Worm (Caenorhabditis elegans) whole organism, early embryonic: ENCODE measurements around the gene pbs-3.
"Not testable (repeated sequence)": the region's sequence is repeated elsewhere in the genome, so short reads cannot be mapped to it uniquely, and the experiment has no call there.

Source experiments
- B0310.2 ChIP-seq: sonication (generic microtip); optimal IDR thresholded peaks from 2 replicates; lab custom pipeline; 2016; ENCODE audit warnings: mild to moderate bottlenecking, missing genetic modification characterization, missing compliant biosample characterization
- F13C5.2 ChIP-seq: sonication (generic microtip); optimal IDR thresholded peaks from 2 replicates; lab custom pipeline; 2017; ENCODE audit warnings: mild to moderate bottlenecking, missing genetic modification characterization, inconsistent platforms, missing compliant biosample characterization
- aly-1 ChIP-seq: sonication (generic microtip); optimal IDR thresholded peaks from 2 replicates; lab custom pipeline; 2016; ENCODE audit warnings: missing genetic modification characterization, missing compliant biosample characterization
- ama-1 ChIP-seq: fragments of 150-350 bp; optimal IDR thresholded peaks from 2 replicates; lab custom pipeline; 2014
- ceh-13 ChIP-seq: fragments of 200-800 bp; sonication (Bioruptor generic); optimal IDR thresholded peaks from 2 replicates; lab custom pipeline; 2018; ENCODE audit warnings: mild to moderate bottlenecking, missing genetic modification characterization, missing compliant biosample characterization
- ceh-36 ChIP-seq: sonication (generic microtip); optimal IDR thresholded peaks from 2 replicates; lab custom pipeline; 2016; ENCODE audit warnings: missing genetic modification characterization, inconsistent platforms, missing compliant biosample characterization
- ets-7 ChIP-seq: sonication (generic microtip); optimal IDR thresholded peaks from 2 replicates; lab custom pipeline; 2016; ENCODE audit warnings: missing genotype, missing genetic modification characterization, missing compliant biosample characterization
- flt-1 ChIP-seq: fragments of 200-800 bp; sonication (Bioruptor generic); IDR thresholded peaks from 2 replicates; pipeline ENCODE4 v1.3.6; 2022; ENCODE audit warnings: missing genetic modification characterization, missing compliant biosample characterization
- hmbx-1 ChIP-seq: sonication (generic microtip); optimal IDR thresholded peaks from 2 replicates; lab custom pipeline; 2016; ENCODE audit warnings: mild to moderate bottlenecking, missing genetic modification characterization, missing compliant biosample characterization
- hmg-4 ChIP-seq: fragments of 200-800 bp; sonication (Bioruptor generic); optimal IDR thresholded peaks from 2 replicates; lab custom pipeline; 2018; ENCODE audit warnings: mild to moderate bottlenecking, missing genetic modification characterization, missing compliant biosample characterization
- hnd-1 ChIP-seq: sonication (generic microtip); optimal IDR thresholded peaks from 2 replicates; lab custom pipeline; 2016; ENCODE audit warnings: missing genetic modification characterization, missing compliant biosample characterization
- pes-1 ChIP-seq: fragments of 200-800 bp; sonication (Bioruptor generic); IDR thresholded peaks from 2 replicates; pipeline ENCODE4 v1.3.6; 2022; ENCODE audit warnings: missing genetic modification reagents, missing genetic modification characterization, missing compliant biosample characterization
- scrt-1 ChIP-seq: fragments of 200-800 bp; sonication (Bioruptor generic); IDR thresholded peaks from 2 replicates; pipeline ENCODE4 v1.3.6; 2022; ENCODE audit warnings: missing genetic modification characterization, missing compliant biosample characterization
- sea-1 ChIP-seq: fragments of 200-800 bp; sonication (Bioruptor generic); conservative IDR thresholded peaks from 2 replicates; pipeline ENCODE4 v1.3.6; 2022; ENCODE audit warnings: missing genetic modification characterization, missing compliant biosample characterization
- tbx-11 ChIP-seq: fragments of 200-800 bp; sonication (Bioruptor generic); IDR thresholded peaks from 2 replicates; pipeline ENCODE4 v1.3.6; 2022; ENCODE audit warnings: missing genetic modification characterization, missing compliant biosample characterization
- tbx-37 ChIP-seq: fragments of 200-800 bp; sonication (Bioruptor generic); conservative IDR thresholded peaks from 2 replicates; pipeline ENCODE4 v1.3.6; 2022; ENCODE audit warnings: missing genetic modification reagents, missing genetic modification characterization, missing compliant biosample characterization
- tra-4 ChIP-seq: sonication (generic microtip); optimal IDR thresholded peaks from 2 replicates; lab custom pipeline; 2017; ENCODE audit warnings: missing genetic modification characterization, missing compliant biosample characterization

pbs-3 gene

ce11 chrII:4918501-4919021 is 36.7 kb downstream of the pbs-3 start:
- no peak for TF ChIP-seq ama-1 (lab: Kevin White, UChicago)
- TF ChIP-seq scrt-1 (GFP tag; lab: Robert Waterston, UW): no peak
- TF ChIP-seq B0310.2 (tag; lab: Kevin White, UChicago): no peak
- TF ChIP-seq tra-4 (tag; lab: Kevin White, UChicago): no peak
- no peak for TF ChIP-seq hmg-4
- TF ChIP-seq hnd-1 (tag; lab: Kevin White, UChicago): no peak
- no peak for TF ChIP-seq pes-1
- no peak for TF ChIP-seq sea-1
- no peak for TF ChIP-seq tbx-11
- TF ChIP-seq hmbx-1 (tag; lab: Kevin White, UChicago): no peak
- no peak for TF ChIP-seq ets-7 (tag; lab: Kevin White, UChicago)
- TF ChIP-seq F13C5.2: no peak

ce11 chrII:4916462-4916861 is 38.8 kb downstream of the pbs-3 start, which contains the start of gene msp-31:
Gene msp-31 (minus strand): TSS chrII:4916562.
- TF ChIP-seq ets-7 (tag; lab: Kevin White, UChicago); hnd-1 (tag; lab: Kevin White, UChicago); ceh-13: not testable (repeated sequence)

ce11 chrII:4915572-4915971 is 39.7 kb downstream of the pbs-3 start:
- TF ChIP-seq pes-1: no peak
- TF ChIP-seq tbx-11: no peak
- TF ChIP-seq hnd-1 (tag; lab: Kevin White, UChicago): no peak
- TF ChIP-seq aly-1 (tag; lab: Kevin White, UChicago): no peak
- TF ChIP-seq tra-4 (tag; lab: Kevin White, UChicago): no peak
- TF ChIP-seq ceh-36: no peak
- no peak for TF ChIP-seq F13C5.2
- no peak for TF ChIP-seq sea-1
- TF ChIP-seq tbx-37 (GFP tag; lab: Robert Waterston, UW): no peak
- no peak for TF ChIP-seq B0310.2 (tag; lab: Kevin White, UChicago)

ce11 chrII:4914214-4914613 is 41.0 kb downstream of the pbs-3 start, which contains the start of gene R05F9.11:
Gene R05F9.11 (minus strand): TSS chrII:4914218.
- TF ChIP-seq ets-7 (tag; lab: Kevin White, UChicago) (no peak), pes-1 (no peak), tbx-37 (GFP tag; lab: Robert Waterston, UW) (no peak), sea-1 (no peak), hmbx-1 (tag; lab: Kevin White, UChicago) (no peak), tra-4 (tag; lab: Kevin White, UChicago) (no peak), ama-1 (lab: Kevin White, UChicago) (no peak), ceh-36 (no peak), tbx-11 (no peak), F13C5.2 (no peak)

- TF ChIP-seq hmbx-1 (tag; lab: Kevin White, UChicago) (no peak), ceh-36 (no peak), hnd-1 (tag; lab: Kevin White, UChicago) (no peak)
Measured at ce11 chrII:4908160-4908559, 47.1 kb downstream of the pbs-3 start.

- no peak for TF ChIP-seq tbx-37 (GFP tag; lab: Robert Waterston, UW)
- TF ChIP-seq F13C5.2: no peak
- no peak for TF ChIP-seq tra-4 (tag; lab: Kevin White, UChicago)
- TF ChIP-seq ets-7 (tag; lab: Kevin White, UChicago): no peak
- TF ChIP-seq tbx-11: no peak
- TF ChIP-seq pes-1: no peak
- no peak for TF ChIP-seq B0310.2 (tag; lab: Kevin White, UChicago)
- TF ChIP-seq scrt-1 (GFP tag; lab: Robert Waterston, UW): no peak
- TF ChIP-seq hmbx-1 (tag; lab: Kevin White, UChicago): no peak
- TF ChIP-seq ama-1 (lab: Kevin White, UChicago): no peak
- TF ChIP-seq sea-1: no peak
- TF ChIP-seq aly-1 (tag; lab: Kevin White, UChicago): no peak
- no peak for TF ChIP-seq hnd-1 (tag; lab: Kevin White, UChicago)
- TF ChIP-seq flt-1 (GFP tag; lab: Robert Waterston, UW): no peak
- TF ChIP-seq ceh-36: no peak
Measured at ce11 chrII:4905883-4906282, 49.3 kb downstream of the pbs-3 start.

ce11 chrII:4905331-4905730 is 49.9 kb downstream of the pbs-3 start:
- no peak for TF ChIP-seq ama-1 (lab: Kevin White, UChicago)
- TF ChIP-seq hmg-4: no peak
- no peak for TF ChIP-seq ets-7 (tag; lab: Kevin White, UChicago)
- no peak for TF ChIP-seq tra-4 (tag; lab: Kevin White, UChicago)
- no peak for TF ChIP-seq flt-1 (GFP tag; lab: Robert Waterston, UW)
- no peak for TF ChIP-seq sea-1
- no peak for TF ChIP-seq B0310.2 (tag; lab: Kevin White, UChicago)
- TF ChIP-seq scrt-1 (GFP tag; lab: Robert Waterston, UW): no peak
- no peak for TF ChIP-seq hmbx-1 (tag; lab: Kevin White, UChicago)
- TF ChIP-seq tbx-37 (GFP tag; lab: Robert Waterston, UW): no peak
- no peak for TF ChIP-seq F13C5.2
- no peak for TF ChIP-seq pes-1
- no peak for TF ChIP-seq hnd-1 (tag; lab: Kevin White, UChicago)
- TF ChIP-seq ceh-36: no peak
- no peak for TF ChIP-seq aly-1 (tag; lab: Kevin White, UChicago)
- no peak for TF ChIP-seq tbx-11
- no peak for TF ChIP-seq ceh-13

ce11 chrII:4904778-4905177 is 50.4 kb downstream of the pbs-3 start, which contains the start of gene btbd-10:
Gene btbd-10 (plus strand): TSS chrII:4905008.
- TF ChIP-seq F13C5.2: no peak
- TF ChIP-seq ama-1 (lab: Kevin White, UChicago): no peak
- TF ChIP-seq tbx-11: no peak
- no peak for TF ChIP-seq ets-7 (tag; lab: Kevin White, UChicago)
- no peak for TF ChIP-seq sea-1
- no peak for TF ChIP-seq ceh-13
- TF ChIP-seq B0310.2 (tag; lab: Kevin White, UChicago): no peak
- TF ChIP-seq hmg-4: no peak
- no peak for TF ChIP-seq tbx-37 (GFP tag; lab: Robert Waterston, UW)
- TF ChIP-seq hmbx-1 (tag; lab: Kevin White, UChicago): no peak
- TF ChIP-seq aly-1 (tag; lab: Kevin White, UChicago): no peak
- no peak for TF ChIP-seq tra-4 (tag; lab: Kevin White, UChicago)
- TF ChIP-seq ceh-36: no peak
- no peak for TF ChIP-seq pes-1
